Worm (Caenorhabditis elegans) whole organism, mixed stage, embryonic: ENCODE results near the gene F59A6.13.

ENCODE experiments used
- blmp-1 ChIP-seq: fragments of 150-350 bp; optimal IDR thresholded peaks from 2 replicates; lab custom pipeline; 2014; ENCODE audit warnings: missing biosample characterization, missing genetic modification characterization
- lin-13 ChIP-seq: fragments of 150-350 bp; optimal IDR thresholded peaks from 2 replicates; lab custom pipeline; 2014; ENCODE audit warnings: missing biosample characterization, missing genetic modification characterization
- lin-32 ChIP-seq: fragments of 200-800 bp; sonication (Bioruptor generic); optimal IDR thresholded peaks from 2 replicates; lab custom pipeline; 2018; ENCODE audit warnings: mild to moderate bottlenecking, missing genetic modification characterization, missing compliant biosample characterization
- sptf-1 ChIP-seq: sonication (generic microtip); optimal IDR thresholded peaks from 2 replicates; lab custom pipeline; 2017; ENCODE audit warnings: mild to moderate bottlenecking, missing genetic modification characterization, moderate library complexity, missing compliant biosample characterization
- unc-39 ChIP-seq: fragments of 150-350 bp; optimal IDR thresholded peaks from 2 replicates; lab custom pipeline; 2014; ENCODE audit warnings: missing biosample characterization, missing genetic modification characterization
- unc-62 ChIP-seq: fragments of 150-350 bp; optimal IDR thresholded peaks from 2 replicates; lab custom pipeline; 2014; ENCODE audit warnings: missing biosample characterization, missing genetic modification reagents, missing genetic modification characterization

- TF ChIP-seq blmp-1 (tag; lab: Kevin White, UChicago) (no peak), lin-32 (GFP tag; lab: Kevin White, UChicago) (peak; percentile 33), sptf-1 (tag; lab: Kevin White, UChicago) (no peak), lin-13 (tag; lab: Kevin White, UChicago) (no peak), unc-39 (tag; lab: Kevin White, UChicago) (no peak), unc-62 (GFP tag; lab: Kevin White, UChicago) (peak; percentile 6)
Observed at ce11 chrII:5047279-5047678, 24.7 kb downstream of the F59A6.13 start.
